Worm (Caenorhabditis elegans) whole organism, young adult: ENCODE data around the gene C50C3.12.

Experiments used
- B0336.3 ChIP-seq: fragments of 200-800 bp; sonication (Bioruptor generic); IDR thresholded peaks from 2 replicates; pipeline ENCODE4 v1.3.6; 2022; ENCODE audit warnings: missing genetic modification characterization, missing compliant biosample characterization
- C17E4.6 ChIP-seq: fragments of 200-800 bp; sonication (Bioruptor generic); IDR thresholded peaks from 2 replicates; pipeline ENCODE4 v1.3.6; 2022; ENCODE audit warnings: missing genetic modification reagents, missing genetic modification characterization, missing compliant biosample characterization
- D2030.7 ChIP-seq: fragments of 200-800 bp; sonication (Bioruptor generic); IDR thresholded peaks from 2 replicates; pipeline ENCODE4 v1.3.6; 2022; ENCODE audit warnings: missing genetic modification reagents, missing genetic modification characterization, missing compliant biosample characterization
- F33H1.4 ChIP-seq: fragments of 200-800 bp; sonication (Bioruptor generic); IDR thresholded peaks from 2 replicates; pipeline ENCODE4 v1.3.6; 2022; ENCODE audit warnings: missing genetic modification reagents, missing genetic modification characterization, missing compliant biosample characterization
- F37B4.10 ChIP-seq: fragments of 200-800 bp; sonication (Bioruptor generic); IDR thresholded peaks from 2 replicates; pipeline ENCODE4 v1.3.6; 2022; ENCODE audit warnings: missing genetic modification characterization, missing compliant biosample characterization
- F39B2.1 ChIP-seq: fragments of 200-800 bp; sonication (Bioruptor generic); IDR thresholded peaks from 2 replicates; pipeline ENCODE4 v1.3.6; 2022; ENCODE audit warnings: missing genetic modification reagents, missing genetic modification characterization, missing compliant biosample characterization
- F49E8.2 ChIP-seq: sonication (generic microtip); optimal IDR thresholded peaks from 3 replicates; lab custom pipeline; 2017; ENCODE audit warnings: missing genetic modification characterization, mild to moderate bottlenecking, missing compliant biosample characterization, antibody characterized with exemption, moderate library complexity; ENCODE audit not compliant: insufficient read depth
- F57A8.1 ChIP-seq: fragments of 200-800 bp; sonication (Bioruptor generic); optimal IDR thresholded peaks from 2 replicates; lab custom pipeline; 2018; ENCODE audit warnings: mild to moderate bottlenecking, missing genetic modification characterization, moderate library complexity, missing compliant biosample characterization
- K11D2.4 ChIP-seq: fragments of 200-800 bp; sonication (Bioruptor generic); IDR thresholded peaks from 2 replicates; pipeline ENCODE4 v1.3.6; 2022; ENCODE audit warnings: missing genetic modification reagents, missing genetic modification characterization, missing compliant biosample characterization
- T26A5.8 ChIP-seq: sonication (generic microtip); optimal IDR thresholded peaks from 2 replicates; lab custom pipeline; 2016; ENCODE audit warnings: missing genetic modification characterization, missing compliant biosample characterization
- Y53G8AR.9 ChIP-seq: fragments of 200-800 bp; sonication (Bioruptor generic); conservative IDR thresholded peaks from 2 replicates; pipeline ENCODE4 v1.3.6; 2022; ENCODE audit warnings: missing genetic modification reagents, missing genetic modification characterization, missing compliant biosample characterization
- Y56A3A.18 ChIP-seq: fragments of 200-800 bp; sonication (Bioruptor generic); IDR thresholded peaks from 2 replicates; pipeline ENCODE4 v1.3.6; 2022; ENCODE audit warnings: missing genetic modification reagents, missing genetic modification characterization, missing compliant biosample characterization
- Y79H2A.3 ChIP-seq: fragments of 200-800 bp; sonication (Bioruptor generic); conservative IDR thresholded peaks from 2 replicates; pipeline ENCODE4 v1.3.6; 2022; ENCODE audit warnings: missing genetic modification reagents, missing genetic modification characterization, missing compliant biosample characterization
- ama-1 ChIP-seq, 3 experiments: fragments of 150-350 bp in 1 of 3; sonication (generic microtip) in 2 of 3; optimal IDR thresholded peaks; 2 replicates each; lab custom pipeline; 2014 to 2018; ENCODE audit warnings: missing biosample characterization in 2 of 3, missing genetic modification characterization in 2 of 3, missing genetic modification reagents in 2 of 3
- aptf-2 ChIP-seq: fragments of 200-800 bp; sonication (Bioruptor generic); conservative IDR thresholded peaks from 2 replicates; pipeline ENCODE4 v1.3.6; 2022; ENCODE audit warnings: missing genetic modification reagents, missing genetic modification characterization, missing compliant biosample characterization
- athp-1 ChIP-seq: sonication (generic microtip); optimal IDR thresholded peaks from 2 replicates; lab custom pipeline; 2017; ENCODE audit warnings: mild to moderate bottlenecking, missing genetic modification characterization, missing compliant biosample characterization
- cebp-1 ChIP-seq, 2 experiments: fragments of 200-800 bp in 1 of 2; sonication (Bioruptor generic) in 1 of 2; sonication (generic microtip) in 1 of 2; IDR thresholded peaks in 1 of 2; optimal IDR thresholded peaks in 1 of 2; 2 replicates each; pipeline versions ENCODE4 v1.3.6 to Lab custom; 2017 to 2022; ENCODE audit warnings: missing compliant biosample characterization in 2 of 2, missing genetic modification characterization in 2 of 2, mild to moderate bottlenecking in 1 of 2, missing genetic modification reagents in 1 of 2, moderate library complexity in 1 of 2
- ceh-58 ChIP-seq: fragments of 200-800 bp; sonication (Bioruptor generic); IDR thresholded peaks from 2 replicates; pipeline ENCODE4 v1.3.6; 2022; ENCODE audit warnings: missing genetic modification characterization, missing compliant biosample characterization
- ceh-79 ChIP-seq: sonication (generic microtip); optimal IDR thresholded peaks from 2 replicates; lab custom pipeline; 2017; ENCODE audit warnings: mild to moderate bottlenecking, missing genetic modification characterization, missing compliant biosample characterization
- chd-7 ChIP-seq: sonication (generic microtip); optimal IDR thresholded peaks from 2 replicates; lab custom pipeline; 2016; ENCODE audit warnings: mild to moderate bottlenecking, missing genetic modification characterization, moderate library complexity, missing compliant biosample characterization
- dpff-1 ChIP-seq: sonication (generic microtip); optimal IDR thresholded peaks from 2 replicates; lab custom pipeline; 2017; ENCODE audit warnings: mild to moderate bottlenecking, missing genetic modification characterization, missing compliant biosample characterization
- fkh-3 ChIP-seq: sonication (generic microtip); optimal IDR thresholded peaks from 2 replicates; lab custom pipeline; 2016; ENCODE audit warnings: mild to moderate bottlenecking, missing genetic modification characterization, missing compliant biosample characterization
- him-1 ChIP-seq: sonication (generic microtip); optimal IDR thresholded peaks from 2 replicates; lab custom pipeline; 2016; ENCODE audit warnings: missing genotype, missing genetic modification reagents, missing genetic modification characterization, missing compliant biosample characterization
- hmg-20 ChIP-seq: fragments of 200-800 bp; sonication (Bioruptor generic); IDR thresholded peaks from 2 replicates; pipeline ENCODE4 v1.3.6; 2022; ENCODE audit warnings: missing genetic modification reagents, missing genetic modification characterization, missing compliant biosample characterization
- hsf-1 ChIP-seq: fragments of 200-800 bp; sonication (Bioruptor generic); IDR thresholded peaks from 2 replicates; pipeline ENCODE4 v1.3.6; 2022; ENCODE audit warnings: missing genetic modification reagents, missing genetic modification characterization, missing compliant biosample characterization
- let-526 ChIP-seq: fragments of 200-800 bp; sonication (Bioruptor generic); IDR thresholded peaks from 2 replicates; pipeline ENCODE4 v1.3.6; 2022; ENCODE audit warnings: missing genetic modification reagents, missing genetic modification characterization, missing compliant biosample characterization
- lin-26 ChIP-seq: fragments of 200-800 bp; sonication (Bioruptor generic); IDR thresholded peaks from 2 replicates; pipeline ENCODE4 v1.3.6; 2022; ENCODE audit warnings: missing genetic modification reagents, missing genetic modification characterization, missing compliant biosample characterization
- lin-54 ChIP-seq: fragments of 200-800 bp; sonication (Bioruptor generic); optimal IDR thresholded peaks from 2 replicates; lab custom pipeline; 2018; ENCODE audit warnings: mild to moderate bottlenecking, missing genetic modification characterization, missing compliant biosample characterization
- madf-3 ChIP-seq: fragments of 200-800 bp; sonication (Bioruptor generic); IDR thresholded peaks from 2 replicates; pipeline ENCODE4 v1.3.6; 2022; ENCODE audit warnings: missing genetic modification reagents, missing genetic modification characterization, missing compliant biosample characterization
- mcd-1 ChIP-seq: fragments of 200-800 bp; sonication (Bioruptor generic); IDR thresholded peaks from 2 replicates; pipeline ENCODE4 v1.3.6; 2022; ENCODE audit warnings: missing genetic modification reagents, missing genetic modification characterization, missing compliant biosample characterization
- mes-4 ChIP-seq: sonication (generic microtip); optimal IDR thresholded peaks from 2 replicates; lab custom pipeline; 2016; ENCODE audit warnings: missing genotype, missing genetic modification characterization, missing compliant biosample characterization
- nfya-2 ChIP-seq: fragments of 200-800 bp; sonication (Bioruptor generic); IDR thresholded peaks from 2 replicates; pipeline ENCODE4 v1.3.6; 2022; ENCODE audit warnings: missing genetic modification reagents, missing genetic modification characterization, missing compliant biosample characterization
- pbrm-1 ChIP-seq: fragments of 200-800 bp; sonication (Bioruptor generic); IDR thresholded peaks from 2 replicates; pipeline ENCODE4 v1.3.6; 2022; ENCODE audit warnings: missing genetic modification reagents, missing genetic modification characterization, missing compliant biosample characterization
- rcor-1 ChIP-seq: fragments of 200-800 bp; sonication (Bioruptor generic); IDR thresholded peaks from 2 replicates; pipeline ENCODE4 v1.3.6; 2022; ENCODE audit warnings: missing genetic modification reagents, missing genetic modification characterization, missing compliant biosample characterization
- rec-8 ChIP-seq, 2 experiments: sonication (generic microtip); optimal IDR thresholded peaks; 2 replicates each; lab custom pipeline; 2016; ENCODE audit warnings: mild to moderate bottlenecking in 2 of 2, missing genetic modification characterization in 2 of 2, missing genetic modification reagents in 2 of 2, missing genotype in 2 of 2, missing biosample characterization in 1 of 2, missing compliant biosample characterization in 1 of 2, moderate library complexity in 1 of 2
- repo-1 ChIP-seq: sonication (generic microtip); optimal IDR thresholded peaks from 2 replicates; lab custom pipeline; 2017; ENCODE audit warnings: mild to moderate bottlenecking, missing genetic modification characterization, missing compliant biosample characterization
- rpc-1 ChIP-seq, 2 experiments: fragments of 150-350 bp in 1 of 2; sonication (generic microtip) in 1 of 2; optimal IDR thresholded peaks; 2 replicates each; lab custom pipeline; 2014 to 2018; ENCODE audit warnings: missing biosample characterization in 1 of 2, missing genetic modification characterization in 1 of 2, missing genetic modification reagents in 1 of 2, missing genotype in 1 of 2
- sdz-38 ChIP-seq: sonication (generic microtip); optimal IDR thresholded peaks from 2 replicates; lab custom pipeline; 2016; ENCODE audit warnings: missing genotype, missing genetic modification characterization, missing compliant biosample characterization
- snpc-1.1 ChIP-seq: sonication (generic microtip); optimal IDR thresholded peaks from 2 replicates; lab custom pipeline; 2017; ENCODE audit warnings: missing genetic modification characterization, mild to moderate bottlenecking, missing compliant biosample characterization, antibody characterized with exemption, moderate library complexity, missing genotype, missing genetic modification reagents; ENCODE audit not compliant: insufficient read depth
- snpc-1.3 ChIP-seq: sonication (generic microtip); optimal IDR thresholded peaks from 2 replicates; lab custom pipeline; 2017; ENCODE audit warnings: missing genetic modification characterization, mild to moderate bottlenecking, missing compliant biosample characterization, antibody characterized with exemption, moderate library complexity, missing genotype, missing genetic modification reagents; ENCODE audit not compliant: insufficient read depth
- snpc-3.4 ChIP-seq: sonication (generic microtip); optimal IDR thresholded peaks from 2 replicates; lab custom pipeline; 2017; ENCODE audit warnings: missing genetic modification characterization, mild to moderate bottlenecking, missing compliant biosample characterization, antibody characterized with exemption, moderate library complexity, missing genotype, missing genetic modification reagents
- tbp1 ChIP-seq: fragments of 200-800 bp; sonication (Bioruptor generic); optimal IDR thresholded peaks from 2 replicates; lab custom pipeline; 2018; ENCODE audit warnings: mild to moderate bottlenecking, missing genetic modification characterization, missing compliant biosample characterization
- xnd-1 ChIP-seq: sonication (generic microtip); optimal IDR thresholded peaks from 2 replicates; lab custom pipeline; 2016; ENCODE audit warnings: missing genotype, missing genetic modification reagents, missing genetic modification characterization, missing compliant biosample characterization
- zfh-2 ChIP-seq: fragments of 200-800 bp; sonication (Bioruptor generic); conservative IDR thresholded peaks from 2 replicates; pipeline ENCODE4 v1.3.6; 2022; ENCODE audit warnings: missing genetic modification reagents, missing genetic modification characterization, missing compliant biosample characterization
- ztf-26 ChIP-seq: sonication (generic microtip); optimal IDR thresholded peaks from 2 replicates; lab custom pipeline; 2017; ENCODE audit warnings: missing genetic modification characterization, missing compliant biosample characterization
- ztf-28 ChIP-seq: fragments of 200-800 bp; sonication (Bioruptor generic); IDR thresholded peaks from 2 replicates; pipeline ENCODE4 v1.3.6; 2022; ENCODE audit warnings: missing genetic modification reagents, missing genetic modification characterization, missing compliant biosample characterization

Gene C50C3.12

ce11 chrIII:8129195-8129594 lies 47.2 kb upstream of the C50C3.12 start (continued):
- TF ChIP-seq athp-1 (peak; percentile 56), fkh-3 (no peak), pbrm-1 (GFP tag; lab: Robert Waterston, UW) (no peak), F37B4.10 (no peak), lin-54 (GFP tag; lab: Kevin White, UChicago) (peak; percentile 37), ztf-26 (no peak), ztf-28 (GFP tag; lab: Robert Waterston, UW) (no peak), snpc-1.1 (tag; lab: Kevin White, UChicago) (no peak), let-526 (GFP tag; lab: Robert Waterston, UW) (no peak), lin-26 (GFP tag; lab: Robert Waterston, UW) (peak; percentile 58; the same call in 1 of the 2 replicates), K11D2.4 (GFP tag; lab: Robert Waterston, UW) (no peak), rec-8 (tag; optimal IDR thresholded peaks at IDR 0.05; lab: Kevin White, UChicago) (peak in 1 of 2 experiments; percentile 5), snpc-3.4 (tag; lab: Kevin White, UChicago) (peak; percentile 4), nfya-2 (GFP tag; lab: Robert Waterston, UW) (0 out of 2 replicates have a peak, but pooled peaks have one; percentile 12), ama-1 (optimal IDR thresholded peaks at IDR 0.05; lab: Kevin White, UChicago) (no peak), ama-1 (GFP tag; optimal IDR thresholded peaks at IDR 0.05; lab: Kevin White, UChicago) (peak in 1 of 2 experiments; percentile 35), Y53G8AR.9 (GFP tag; lab: Robert Waterston, UW) (no peak; the same call in 1 of the 2 replicates), B0336.3 (GFP tag; lab: Robert Waterston, UW) (peak; percentile 64; the same call in 1 of the 2 replicates), Y56A3A.18 (GFP tag; lab: Robert Waterston, UW) (0 out of 2 replicates have a peak, but pooled peaks have one; percentile 54), rpc-1 (optimal IDR thresholded peaks at IDR 0.05; lab: Kevin White, UChicago) (no peak), rpc-1 (tag; optimal IDR thresholded peaks at IDR 0.05; lab: Kevin White, UChicago) (no peak), tbp1 (peak; percentile 32), cebp-1 (GFP tag; IDR thresholded peaks at IDR 0.05; lab: Robert Waterston, UW) (no peak), cebp-1 (tag; optimal IDR thresholded peaks at IDR 0.05; lab: Kevin White, UChicago) (peak; percentile 6), hmg-20 (GFP tag; lab: Robert Waterston, UW) (0 out of 2 replicates have a peak, but pooled peaks have one; percentile 18), F49E8.2 (tag; lab: Kevin White, UChicago) (peak; percentile 67), F33H1.4 (peak; percentile 57), F57A8.1 (no peak), dpff-1 (tag; lab: Kevin White, UChicago) (no peak), xnd-1 (tag; lab: Kevin White, UChicago) (no peak), him-1 (tag; lab: Kevin White, UChicago) (peak; percentile 67), zfh-2 (GFP tag; lab: Robert Waterston, UW) (no peak), D2030.7 (GFP tag; lab: Robert Waterston, UW) (peak; percentile 34; the same call in 1 of the 2 replicates), Y79H2A.3 (GFP tag; lab: Robert Waterston, UW) (no peak), rcor-1 (GFP tag; lab: Robert Waterston, UW) (peak; percentile 68; the same call in 1 of the 2 replicates), ceh-58 (GFP tag; lab: Robert Waterston, UW) (0 out of 2 replicates have a peak, but pooled peaks have one; percentile 67), hsf-1 (peak; percentile 74), snpc-1.3 (tag; lab: Kevin White, UChicago) (no peak), mes-4 (tag; lab: Kevin White, UChicago) (no peak), F39B2.1 (GFP tag; lab: Robert Waterston, UW) (peak; percentile 78; the same call in 1 of the 2 replicates), aptf-2 (GFP tag; lab: Robert Waterston, UW) (no peak), mcd-1 (GFP tag; lab: Robert Waterston, UW) (0 out of 2 replicates have a peak, but pooled peaks have one; percentile 9), T26A5.8 (tag; lab: Kevin White, UChicago) (no peak), repo-1 (tag; lab: Kevin White, UChicago) (no peak), chd-7 (tag; lab: Kevin White, UChicago) (no peak), C17E4.6 (GFP tag; lab: Robert Waterston, UW) (peak; percentile 31; the same call in 1 of the 2 replicates), sdz-38 (tag; lab: Kevin White, UChicago) (no peak), ceh-79 (no peak), madf-3 (peak; percentile 74; the same call in 1 of the 2 replicates)
